Worm (Caenorhabditis elegans): Measurements from ENCODE around the gene srsx-15.
A peak's percentile ranks its signal among the peaks of the same experiment; 100 is the strongest.

srsx-15 gene

ce11 chrIV:5607343-5607742, 16.3 kb downstream of the srsx-15 start (continued):
- peak; percentile 92 for TF ChIP-seq unc-62 (GFP tag; optimal IDR thresholded peaks at IDR 0.05)
- TF ChIP-seq ztf-11 (tag; optimal IDR thresholded peaks at IDR 0.05) = no peak
- TF ChIP-seq nhr-237 (tag; optimal IDR thresholded peaks at IDR 0.05) = no peak
- TF ChIP-seq ceh-82 (tag; optimal IDR thresholded peaks at IDR 0.05) = no peak
- TF ChIP-seq egl-5 (tag; optimal IDR thresholded peaks at IDR 0.05) = peak; percentile 96
- peak; percentile 30 for TF ChIP-seq fkh-2 (tag; optimal IDR thresholded peaks at IDR 0.05)
- TF ChIP-seq daf-12 (tag; optimal IDR thresholded peaks at IDR 0.05) = peak; percentile 66

ce11 chrIV:5605225-5605624, 18.4 kb downstream of the srsx-15 start:
- TF ChIP-seq snpc-4 (tag; optimal IDR thresholded peaks at IDR 0.05) (no peak), pha-4 (tag; optimal IDR thresholded peaks at IDR 0.05) (peak; percentile 23), ama-1 (optimal IDR thresholded peaks at IDR 0.05) (peak; percentile 8), nhr-23 (tag; optimal IDR thresholded peaks at IDR 0.05) (peak; percentile 85)

ce11 chrIV:5604465-5604864, 19.2 kb downstream of the srsx-15 start:
- TF ChIP-seq fkh-2 (tag; optimal IDR thresholded peaks at IDR 0.05) (no peak), nhr-25 (tag; optimal IDR thresholded peaks at IDR 0.05) (no peak), snpc-4 (tag; optimal IDR thresholded peaks at IDR 0.05) (peak; percentile 75), aly-2 (tag; optimal IDR thresholded peaks at IDR 0.05) (no peak), ama-1 (optimal IDR thresholded peaks at IDR 0.05) (no peak), mdl-1 (tag; optimal IDR thresholded peaks at IDR 0.05) (peak; percentile 61), fkh-10 (GFP tag; optimal IDR thresholded peaks at IDR 0.05) (peak; percentile 52), R02D3.7 (tag; optimal IDR thresholded peaks at IDR 0.05) (no peak), elt-2 (tag; optimal IDR thresholded peaks at IDR 0.05) (peak; percentile 75), lsy-12 (tag; optimal IDR thresholded peaks at IDR 0.05) (peak; percentile 6), ZK546.5 (tag; optimal IDR thresholded peaks at IDR 0.05) (no peak), elt-1 (tag; optimal IDR thresholded peaks at IDR 0.05) (no peak), pha-4 (tag; optimal IDR thresholded peaks at IDR 0.05) (peak; percentile 100), elt-3 (tag; optimal IDR thresholded peaks at IDR 0.05) (no peak), ceh-16 (tag; optimal IDR thresholded peaks at IDR 0.05) (no peak), nhr-11 (tag; optimal IDR thresholded peaks at IDR 0.05) (no peak), nhr-237 (tag; optimal IDR thresholded peaks at IDR 0.05) (no peak), mml-1 (tag; optimal IDR thresholded peaks at IDR 0.05) (no peak), ceh-9 (tag; optimal IDR thresholded peaks at IDR 0.05) (no peak), nfya-1 (tag; optimal IDR thresholded peaks at IDR 0.05; ENCODE audit: insufficient read depth) (peak; percentile 78), nhr-43 (tag; optimal IDR thresholded peaks at IDR 0.05; ENCODE audit: poor library complexity, severe bottlenecking) (peak; percentile 66), nhr-76 (tag; optimal IDR thresholded peaks at IDR 0.05) (no peak), zag-1 (tag; optimal IDR thresholded peaks at IDR 0.05) (no peak), ceh-82 (tag; optimal IDR thresholded peaks at IDR 0.05) (no peak), nhr-12 (tag; optimal IDR thresholded peaks at IDR 0.05) (no peak), unc-62 (GFP tag; optimal IDR thresholded peaks at IDR 0.05) (no peak), nhr-77 (tag; optimal IDR thresholded peaks at IDR 0.05) (no peak), ceh-28 (tag; optimal IDR thresholded peaks at IDR 0.05) (peak; percentile 61), nhr-67 (tag; optimal IDR thresholded peaks at IDR 0.05) (no peak), eor-1 (tag; optimal IDR thresholded peaks at IDR 0.05) (no peak), tbx-2 (tag; optimal IDR thresholded peaks at IDR 0.05) (peak; percentile 31), ztf-11 (tag; optimal IDR thresholded peaks at IDR 0.05) (no peak), pqm-1 (tag; optimal IDR thresholded peaks at IDR 0.05) (peak; percentile 86), ztf-4 (tag; optimal IDR thresholded peaks at IDR 0.05) (no peak), fos-1 (tag; optimal IDR thresholded peaks at IDR 0.05) (no peak), egl-27 (tag; optimal IDR thresholded peaks at IDR 0.05) (no peak), nhr-23 (tag; optimal IDR thresholded peaks at IDR 0.05) (no peak), lin-39 (tag; optimal IDR thresholded peaks at IDR 0.05) (peak; percentile 75), skn-1 (tag; optimal IDR thresholded peaks at IDR 0.05) (peak; percentile 94), hmg-11 (tag; optimal IDR thresholded peaks at IDR 0.05) (peak; percentile 26), nhr-28 (tag; optimal IDR thresholded peaks at IDR 0.05) (no peak), daf-12 (tag; optimal IDR thresholded peaks at IDR 0.05) (no peak), jun-1 (tag; optimal IDR thresholded peaks at IDR 0.05) (no peak), egl-5 (tag; optimal IDR thresholded peaks at IDR 0.05) (peak; percentile 77), unc-39 (tag; optimal IDR thresholded peaks at IDR 0.05) (no peak), lin-15B (tag; optimal IDR thresholded peaks at IDR 0.05) (no peak), sea-2 (GFP tag; optimal IDR thresholded peaks at IDR 0.05) (no peak)

Data from whole organism, L3 larva.